Worm (Caenorhabditis elegans) whole organism, L2 larva: Measurements from ENCODE around the gene asp-2.

Source experiments
- C34F6.9 ChIP-seq: fragments of 150-350 bp; optimal IDR thresholded peaks from 2 replicates; lab custom pipeline; 2014; ENCODE audit warnings: missing biosample characterization, missing genetic modification characterization
- R02D3.7 ChIP-seq: fragments of 150-350 bp; optimal IDR thresholded peaks from 2 replicates; lab custom pipeline; 2014; ENCODE audit warnings: missing biosample characterization, missing genetic modification characterization
- Y55F3AM.14 ChIP-seq: fragments of 200-800 bp; sonication (Bioruptor generic); optimal IDR thresholded peaks from 2 replicates; lab custom pipeline; 2018; ENCODE audit warnings: mild to moderate bottlenecking, missing genetic modification characterization, missing compliant biosample characterization
- aly-2 ChIP-seq: fragments of 150-350 bp; optimal IDR thresholded peaks from 2 replicates; lab custom pipeline; 2014; ENCODE audit warnings: missing biosample characterization, missing genetic modification characterization
- ama-1 ChIP-seq: fragments of 150-350 bp; optimal IDR thresholded peaks from 2 replicates; lab custom pipeline; 2018; ENCODE audit warnings: inconsistent platforms
- ceh-82 ChIP-seq: fragments of 150-350 bp; optimal IDR thresholded peaks from 2 replicates; lab custom pipeline; 2014; ENCODE audit warnings: missing biosample characterization, missing genetic modification characterization
- crh-2 ChIP-seq: sonication (generic microtip); optimal IDR thresholded peaks from 2 replicates; lab custom pipeline; 2017; ENCODE audit warnings: missing biosample characterization, missing genetic modification characterization
- fos-1 ChIP-seq: fragments of 150-350 bp; optimal IDR thresholded peaks from 2 replicates; lab custom pipeline; 2014; ENCODE audit warnings: missing biosample characterization, missing genetic modification characterization
- mbf-1 ChIP-seq: sonication (generic microtip); optimal IDR thresholded peaks from 2 replicates; lab custom pipeline; 2017; ENCODE audit warnings: missing biosample characterization, missing genetic modification characterization
- nhr-77 ChIP-seq: fragments of 150-350 bp; optimal IDR thresholded peaks from 2 replicates; lab custom pipeline; 2014; ENCODE audit warnings: missing biosample characterization, missing genetic modification characterization
- sma-3 ChIP-seq: sonication (generic microtip); optimal IDR thresholded peaks from 2 replicates; lab custom pipeline; 2016; ENCODE audit warnings: missing genetic modification reagents, missing genetic modification characterization, missing compliant biosample characterization
- ztf-11 ChIP-seq: sonication (generic microtip); optimal IDR thresholded peaks from 2 replicates; lab custom pipeline; 2017; ENCODE audit warnings: missing biosample characterization, missing genetic modification characterization

DNA sequence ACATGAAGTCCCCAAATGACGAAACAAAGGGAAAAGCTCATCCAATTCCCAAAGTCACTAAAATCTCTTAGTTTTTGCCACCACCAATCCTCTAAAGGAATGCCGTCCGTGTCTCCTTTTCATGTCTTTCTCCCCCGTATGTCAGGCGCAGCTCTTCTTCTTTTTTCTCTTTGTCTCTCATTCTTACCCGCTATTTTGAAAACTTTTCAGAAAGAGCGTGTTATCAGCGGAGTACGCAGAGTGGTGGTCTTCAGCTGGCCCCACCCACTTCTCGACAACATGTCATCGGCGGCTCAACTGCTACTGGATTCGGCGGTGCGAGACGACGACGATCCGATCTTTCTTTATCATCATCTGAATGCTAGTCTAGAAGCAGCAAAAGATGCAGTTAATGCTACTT is 11.5 kb upstream of the asp-2 start, which contains the start of gene sphr-1:
- TF ChIP-seq Y55F3AM.14 (GFP tag; lab: Kevin White, UChicago), result no peak
- TF ChIP-seq C34F6.9, result no peak
- TF ChIP-seq R02D3.7 (tag; lab: Kevin White, UChicago), result no peak
- no peak for TF ChIP-seq nhr-77 (tag; lab: Kevin White, UChicago)
- TF ChIP-seq ztf-11 (tag; lab: Kevin White, UChicago), result no peak
- no peak for TF ChIP-seq crh-2 (tag; lab: Kevin White, UChicago)
- no peak for TF ChIP-seq mbf-1 (tag; lab: Kevin White, UChicago)
- TF ChIP-seq fos-1 (tag; lab: Kevin White, UChicago), result no peak
- TF ChIP-seq ceh-82 (tag; lab: Kevin White, UChicago), result no peak
- TF ChIP-seq aly-2 (tag; lab: Kevin White, UChicago), result no peak
- TF ChIP-seq sma-3 (GFP tag; lab: Kevin White, UChicago), result no peak
- no peak for TF ChIP-seq ama-1 (lab: Kevin White, UChicago)
